Worm (Caenorhabditis elegans) whole organism, L1 larva: Measurements from ENCODE around the gene F53C3.7.

ENCODE experiments used
- C04F5.9 ChIP-seq: sonication (generic microtip); optimal IDR thresholded peaks from 2 replicates; lab custom pipeline; 2016; ENCODE audit warnings: missing genetic modification characterization, missing compliant biosample characterization
- C16A3.4 ChIP-seq: fragments of 150-350 bp; optimal IDR thresholded peaks from 2 replicates; lab custom pipeline; 2014; ENCODE audit warnings: missing biosample characterization, missing genetic modification characterization
- F16B12.6 ChIP-seq: fragments of 150-350 bp; optimal IDR thresholded peaks from 2 replicates; lab custom pipeline; 2014; ENCODE audit warnings: missing biosample characterization, missing genetic modification characterization
- ama-1 ChIP-seq: fragments of 150-350 bp; optimal IDR thresholded peaks from 2 replicates; lab custom pipeline; 2014
- ceh-8 ChIP-seq: fragments of 200-800 bp; sonication (Bioruptor generic); optimal IDR thresholded peaks from 2 replicates; lab custom pipeline; 2018; ENCODE audit warnings: mild to moderate bottlenecking, missing genetic modification characterization, moderate library complexity, missing compliant biosample characterization
- ceh-82 ChIP-seq, 3 experiments: fragments of 150-350 bp in 1 of 3; sonication (generic microtip) in 2 of 3; optimal IDR thresholded peaks; 2 replicates each; lab custom pipeline; 2014 to 2017; ENCODE audit warnings: missing biosample characterization in 3 of 3, missing genetic modification characterization in 3 of 3
- ceh-88 ChIP-seq: fragments of 200-800 bp; sonication (Bioruptor generic); IDR thresholded peaks from 2 replicates; pipeline ENCODE4 v1.3.6; 2022; ENCODE audit warnings: missing genetic modification characterization, missing compliant biosample characterization
- dpl-1 ChIP-seq, 3 experiments: fragments of 150-350 bp in 2 of 3; sonication (generic microtip) in 1 of 3; optimal IDR thresholded peaks; 2 replicates each; lab custom pipeline; 2014 to 2017; ENCODE audit warnings: missing biosample characterization in 3 of 3, missing genetic modification characterization in 3 of 3, missing genetic modification reagents in 3 of 3
- efl-1 ChIP-seq, 4 experiments: fragments of 150-350 bp; optimal IDR thresholded peaks in 3 of 4; peaks in 1 of 4; 1 replicate in 1 of 4; 2 replicates in 3 of 4; lab custom pipeline; 2014; ENCODE audit warnings: missing biosample characterization in 2 of 4, missing genetic modification characterization in 2 of 4, missing genetic modification reagents in 2 of 4
- efl-3 ChIP-seq: fragments of 200-800 bp; sonication (Bioruptor generic); optimal IDR thresholded peaks from 2 replicates; lab custom pipeline; 2018; ENCODE audit warnings: mild to moderate bottlenecking, missing genetic modification characterization, missing compliant biosample characterization
- egl-13 ChIP-seq: sonication (generic microtip); optimal IDR thresholded peaks from 2 replicates; lab custom pipeline; 2016; ENCODE audit warnings: missing genotype, missing genetic modification reagents, missing genetic modification characterization, missing compliant biosample characterization
- fkh-4 ChIP-seq: sonication (generic microtip); optimal IDR thresholded peaks from 2 replicates; lab custom pipeline; 2016; ENCODE audit warnings: missing compliant biosample characterization, missing genetic modification characterization, borderline replicate concordance
- fkh-8 ChIP-seq: sonication (generic microtip); optimal IDR thresholded peaks from 2 replicates; lab custom pipeline; 2016; ENCODE audit warnings: mild to moderate bottlenecking, missing genetic modification characterization, missing compliant biosample characterization
- fos-1 ChIP-seq: fragments of 150-350 bp; optimal IDR thresholded peaks from 2 replicates; lab custom pipeline; 2014; ENCODE audit warnings: missing biosample characterization, missing genetic modification characterization
- hlh-17 ChIP-seq: fragments of 200-800 bp; sonication (Bioruptor generic); optimal IDR thresholded peaks from 2 replicates; lab custom pipeline; 2018; ENCODE audit warnings: missing genetic modification characterization, mild to moderate bottlenecking, missing compliant biosample characterization, moderate library complexity, borderline replicate concordance
- hlh-4 ChIP-seq: sonication (generic microtip); optimal IDR thresholded peaks from 2 replicates; lab custom pipeline; 2016; ENCODE audit warnings: mild to moderate bottlenecking, missing genetic modification characterization, missing compliant biosample characterization
- irx-1 ChIP-seq: sonication (generic microtip); optimal IDR thresholded peaks from 2 replicates; lab custom pipeline; 2016; ENCODE audit warnings: missing genetic modification characterization, missing compliant biosample characterization
- lin-13 ChIP-seq: fragments of 150-350 bp; optimal IDR thresholded peaks from 2 replicates; lab custom pipeline; 2014; ENCODE audit warnings: missing biosample characterization, missing genetic modification reagents, missing genetic modification characterization
- mef-2 ChIP-seq: fragments of 150-350 bp; optimal IDR thresholded peaks from 2 replicates; lab custom pipeline; 2014; ENCODE audit warnings: missing biosample characterization, missing genetic modification characterization
- nhr-12 ChIP-seq: sonication (generic microtip); optimal IDR thresholded peaks from 2 replicates; lab custom pipeline; 2017; ENCODE audit warnings: missing biosample characterization, missing genetic modification characterization
- nhr-19 ChIP-seq: fragments of 200-800 bp; sonication (Bioruptor generic); conservative IDR thresholded peaks from 2 replicates; pipeline ENCODE4 v1.3.6; 2022; ENCODE audit warnings: missing genetic modification characterization, missing compliant biosample characterization
- nhr-76 ChIP-seq: sonication (generic microtip); optimal IDR thresholded peaks from 2 replicates; lab custom pipeline; 2017; ENCODE audit warnings: missing biosample characterization, missing genetic modification characterization
- nhr-84 ChIP-seq: sonication (generic microtip); optimal IDR thresholded peaks from 2 replicates; lab custom pipeline; 2017; ENCODE audit warnings: missing biosample characterization, missing genetic modification characterization
- nhr-85 ChIP-seq: sonication (generic microtip); peaks from one replicate; lab custom pipeline; 2016; ENCODE audit warnings: missing genetic modification characterization, inconsistent platforms, missing compliant biosample characterization
- pqm-1 ChIP-seq: sonication (generic microtip); optimal IDR thresholded peaks from 3 replicates; lab custom pipeline; 2017; ENCODE audit warnings: missing biosample characterization, missing genetic modification characterization
- rnt-1 ChIP-seq: sonication (generic microtip); optimal IDR thresholded peaks from 2 replicates; lab custom pipeline; 2016; ENCODE audit warnings: mild to moderate bottlenecking, missing genetic modification characterization, moderate library complexity, missing compliant biosample characterization
- skn-1 ChIP-seq: fragments of 150-350 bp; optimal IDR thresholded peaks from 2 replicates; lab custom pipeline; 2014; ENCODE audit warnings: missing biosample characterization, missing genetic modification characterization
- snpc-4 ChIP-seq: fragments of 150-350 bp; optimal IDR thresholded peaks from 2 replicates; lab custom pipeline; 2014; ENCODE audit warnings: missing biosample characterization, missing genetic modification characterization
- sup-37 ChIP-seq: fragments of 200-800 bp; sonication (Bioruptor generic); optimal IDR thresholded peaks from 2 replicates; lab custom pipeline; 2018; ENCODE audit warnings: mild to moderate bottlenecking, missing genetic modification characterization, missing compliant biosample characterization
- swsn-7 ChIP-seq: sonication (generic microtip); optimal IDR thresholded peaks from 2 replicates; lab custom pipeline; 2016; ENCODE audit warnings: missing genetic modification characterization, missing compliant biosample characterization
- tbx-2 ChIP-seq: sonication (generic microtip); optimal IDR thresholded peaks from 2 replicates; lab custom pipeline; 2016; ENCODE audit warnings: missing genetic modification characterization, missing compliant biosample characterization
- unc-30 ChIP-seq: sonication (generic microtip); optimal IDR thresholded peaks from 2 replicates; lab custom pipeline; 2017; ENCODE audit warnings: missing biosample characterization, missing genetic modification characterization
- unc-86 ChIP-seq: sonication (generic microtip); optimal IDR thresholded peaks from 2 replicates; lab custom pipeline; 2016; ENCODE audit warnings: missing genetic modification characterization, missing compliant biosample characterization
- unc-98 ChIP-seq: fragments of 200-800 bp; sonication (Bioruptor generic); IDR thresholded peaks from 2 replicates; pipeline ENCODE4 v1.3.6; 2022; ENCODE audit warnings: missing genetic modification characterization, missing compliant biosample characterization
- xbp-1 ChIP-seq: sonication (generic microtip); optimal IDR thresholded peaks from 2 replicates; lab custom pipeline; 2016; ENCODE audit warnings: missing genetic modification characterization, missing compliant biosample characterization
- zip-4 ChIP-seq: fragments of 200-800 bp; sonication (Bioruptor generic); optimal IDR thresholded peaks from 2 replicates; lab custom pipeline; 2018; ENCODE audit warnings: mild to moderate bottlenecking, missing genetic modification characterization, moderate library complexity, missing compliant biosample characterization

The F53C3.7 gene

ce11 chrII:3894755-3895154 is at the start of gene F53C3.7:
F53C3.7 (plus strand) TSS chrII:3895055.
- TF ChIP-seq F16B12.6 (tag; lab: Kevin White, UChicago), result no peak
- no peak for TF ChIP-seq snpc-4 (tag; lab: Kevin White, UChicago)
- TF ChIP-seq zip-4 (GFP tag; lab: Kevin White, UChicago), result no peak
- no peak for TF ChIP-seq fkh-8
- no peak for TF ChIP-seq lin-13 (GFP tag; lab: Kevin White, UChicago)
- no peak for TF ChIP-seq hlh-17 (GFP tag; lab: Kevin White, UChicago)
- TF ChIP-seq fos-1 (tag; lab: Kevin White, UChicago), result no peak
- no peak for TF ChIP-seq mef-2 (tag; lab: Kevin White, UChicago)
- no peak for TF ChIP-seq dpl-1 (GFP tag; optimal IDR thresholded peaks at IDR 0.05; lab: Kevin White, UChicago)
- TF ChIP-seq, all 84 proteins: peak for 0

ce11 chrII:3846028-3846427 is 48.8 kb upstream of the F53C3.7 start, which contains the start of gene C17A2.2:
C17A2.2 (plus strand) TSS chrII:3846328.
- TF ChIP-seq C04F5.9 (tag; lab: Kevin White, UChicago), result no peak
- TF ChIP-seq ceh-82 (tag; optimal IDR thresholded peaks at IDR 0.05; lab: Kevin White, UChicago), result no peak
- no peak for TF ChIP-seq swsn-7 (tag; lab: Kevin White, UChicago)
- TF ChIP-seq, all 84 proteins: peak for 0

ce11 chrII:3850655-3851054 is 44.2 kb upstream of the F53C3.7 start, which contains the start of gene nhr-72:
nhr-72 (minus strand) TSS chrII:3850755.
- no peak for TF ChIP-seq swsn-7 (tag; lab: Kevin White, UChicago)
- TF ChIP-seq nhr-12, result no peak
- TF ChIP-seq ama-1 (lab: Kevin White, UChicago), result no peak
- TF ChIP-seq irx-1, result no peak
- no peak for TF ChIP-seq F16B12.6 (tag; lab: Kevin White, UChicago)
- TF ChIP-seq dpl-1 (GFP tag; optimal IDR thresholded peaks at IDR 0.05; lab: Kevin White, UChicago), result no peak

ce11 chrII:3852654-3853053 is 42.2 kb upstream of the F53C3.7 start, which contains the start of gene nhr-257:
nhr-257 (plus strand) TSS chrII:3852954.
- TF ChIP-seq nhr-84 (tag; lab: Kevin White, UChicago) (no peak), nhr-85 (tag; lab: Kevin White, UChicago) (peak; percentile 49), unc-30 (tag; lab: Kevin White, UChicago) (no peak), sup-37 (GFP tag; lab: Kevin White, UChicago) (no peak), C16A3.4 (tag; lab: Kevin White, UChicago) (no peak), hlh-4 (tag; lab: Kevin White, UChicago) (no peak), snpc-4 (tag; lab: Kevin White, UChicago) (no peak), ceh-88 (GFP tag; lab: Robert Waterston, UW) (no peak), F16B12.6 (tag; lab: Kevin White, UChicago) (no peak)

ce11 chrII:3860826-3861225 is 34.0 kb upstream of the F53C3.7 start, which contains the start of gene oac-11:
oac-11 (minus strand) TSS chrII:3860926.
- TF ChIP-seq lin-13 (GFP tag; lab: Kevin White, UChicago) (no peak), efl-1 (optimal IDR thresholded peaks at IDR 0.05; lab: Kevin White, UChicago) (no peak), efl-1 (GFP tag; optimal IDR thresholded peaks at IDR 0.05 in 1 of 2; lab: Kevin White, UChicago) (peak in 1 of 2 experiments; percentile 61)
- TF ChIP-seq, all 84 proteins: peak for 1

- TF ChIP-seq skn-1 (tag; lab: Kevin White, UChicago), result no peak
- TF ChIP-seq nhr-19 (GFP tag; lab: Robert Waterston, UW), result no peak
- TF ChIP-seq nhr-76 (tag; lab: Kevin White, UChicago), result no peak
- no peak for TF ChIP-seq unc-98
- TF ChIP-seq unc-86 (tag; lab: Kevin White, UChicago), result no peak
- TF ChIP-seq irx-1, result no peak
- no peak for TF ChIP-seq ceh-8 (GFP tag; lab: Kevin White, UChicago)
- TF ChIP-seq egl-13 (tag; lab: Kevin White, UChicago), result no peak
- TF ChIP-seq tbx-2 (tag; lab: Kevin White, UChicago), result no peak
- TF ChIP-seq xbp-1 (tag; lab: Kevin White, UChicago), result no peak
- no peak for TF ChIP-seq efl-3
- no peak for TF ChIP-seq rnt-1 (tag; lab: Kevin White, UChicago)
- TF ChIP-seq pqm-1 (tag; lab: Kevin White, UChicago), result no peak
- TF ChIP-seq fkh-4 (tag; lab: Kevin White, UChicago), result no peak
Measured at ce11 chrII:3862053-3862452, 32.8 kb upstream of the F53C3.7 start.
